Worm (Caenorhabditis elegans) whole organism, L4 larva: ENCODE results near the gene grsp-4.

Experiments used
- R02D3.7 ChIP-seq: fragments of 150-350 bp; sonication (generic microtip); optimal IDR thresholded peaks from 3 replicates; lab custom pipeline; 2014; ENCODE audit warnings: missing biosample characterization, missing genetic modification characterization
- ama-1 ChIP-seq: fragments of 150-350 bp; optimal IDR thresholded peaks from 2 replicates; lab custom pipeline; 2014; ENCODE audit warnings: inconsistent platforms, mixed read lengths
- ceh-82 ChIP-seq: sonication (generic microtip); optimal IDR thresholded peaks from 2 replicates; lab custom pipeline; 2017; ENCODE audit warnings: missing biosample characterization, missing genetic modification characterization
- daf-19 ChIP-seq: fragments of 200-800 bp; sonication (Bioruptor generic); conservative IDR thresholded peaks from 2 replicates; pipeline ENCODE4 v1.3.6; 2022; ENCODE audit warnings: missing genetic modification characterization, missing compliant biosample characterization
- nhr-237 ChIP-seq: sonication (generic microtip); optimal IDR thresholded peaks from 2 replicates; lab custom pipeline; 2017; ENCODE audit warnings: missing biosample characterization, missing genetic modification characterization
- nhr-25 ChIP-seq: sonication (generic microtip); optimal IDR thresholded peaks from 2 replicates; lab custom pipeline; 2017; ENCODE audit warnings: missing genetic modification characterization, mild to moderate bottlenecking, missing compliant biosample characterization, antibody characterized with exemption, moderate library complexity, borderline replicate concordance; ENCODE audit not compliant: insufficient read depth
- pqm-1 ChIP-seq: sonication (generic microtip); optimal IDR thresholded peaks from 2 replicates; lab custom pipeline; 2017; ENCODE audit warnings: missing biosample characterization, missing genetic modification characterization
- snpc-4 ChIP-seq: fragments of 150-350 bp; optimal IDR thresholded peaks from 2 replicates; lab custom pipeline; 2014; ENCODE audit warnings: missing biosample characterization, missing genetic modification characterization
- unc-62 ChIP-seq, 3 experiments: fragments of 150-350 bp in 1 of 3; sonication (generic microtip); optimal IDR thresholded peaks in 2 of 3; peaks in 1 of 3; 1 replicate in 1 of 3; 2 replicates in 2 of 3; lab custom pipeline; 2014 to 2017; ENCODE audit warnings: missing biosample characterization in 3 of 3, missing genetic modification characterization in 3 of 3, missing genetic modification reagents in 3 of 3, missing genotype in 1 of 3

DNA sequence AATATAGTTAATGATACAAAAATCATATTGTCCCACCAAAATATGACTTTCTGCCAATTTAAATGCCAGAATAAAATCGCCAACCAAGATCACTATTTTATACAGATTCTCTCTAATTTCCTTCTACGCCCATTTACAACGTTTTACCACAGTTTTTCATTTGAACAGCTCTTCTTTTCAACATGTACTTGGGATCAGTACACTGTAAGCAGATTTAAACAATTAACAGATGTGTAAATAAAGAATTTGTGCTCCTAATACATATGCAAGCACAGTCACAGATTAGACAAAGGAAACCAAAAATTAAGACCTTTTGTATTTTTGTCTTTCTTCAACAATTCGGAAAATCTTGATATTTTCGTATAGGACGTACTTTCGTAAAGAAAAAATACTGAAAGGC is 18.7 kb downstream of the grsp-4 start, which contains the start of gene F07C4.11:
- TF ChIP-seq snpc-4 (no peak), ama-1 (no peak), daf-19 (GFP tag; lab: Robert Waterston, UW) (no peak), nhr-237 (no peak), pqm-1 (tag; lab: Kevin White, UChicago) (no peak), nhr-25 (tag; lab: Kevin White, UChicago) (no peak), ceh-82 (tag; lab: Kevin White, UChicago) (no peak), unc-62 (GFP tag; optimal IDR thresholded peaks at IDR 0.05 in 1 of 2; lab: Kevin White, UChicago) (no peak), unc-62 (tag; optimal IDR thresholded peaks at IDR 0.05; lab: Kevin White, UChicago) (no peak), R02D3.7 (tag; lab: Kevin White, UChicago) (no peak)
